Worm (Caenorhabditis elegans): Measurements from ENCODE around the gene idpb-1.

ce11 chrII:5058036-5058435, 43.7 kb upstream of the idpb-1 start, which contains the start of gene C27A2.12:
- TF ChIP-seq aha-1 (tag) (no peak), nhr-42 (GFP tag; IDR thresholded peaks at IDR 0.05) (no peak), unc-62 (GFP tag; optimal IDR thresholded peaks at IDR 0.05 in 1 of 2) (no peak), unc-62 (tag; optimal IDR thresholded peaks at IDR 0.05) (no peak), mdt-29 (GFP tag; IDR thresholded peaks at IDR 0.05) (no peak), nhr-11 (tag; optimal IDR thresholded peaks at IDR 0.05) (no peak), fos-1 (tag; optimal IDR thresholded peaks at IDR 0.05) (no peak), nhr-111 (GFP tag; optimal IDR thresholded peaks at IDR 0.05) (no peak)
